Worm (Caenorhabditis elegans) whole organism, late embryonic: ENCODE measurements around the gene ZK813.6.
A peak's percentile ranks its signal among the peaks of the same experiment; 100 is the strongest.

Experiments
- C38D4.7 ChIP-seq: fragments of 200-800 bp; sonication (Bioruptor generic); optimal IDR thresholded peaks from 2 replicates; lab custom pipeline; 2018; ENCODE audit warnings: mild to moderate bottlenecking, missing genetic modification characterization, moderate library complexity, missing compliant biosample characterization
- F13H6.1 ChIP-seq: sonication (generic microtip); optimal IDR thresholded peaks from 2 replicates; lab custom pipeline; 2016; ENCODE audit warnings: missing genetic modification characterization, missing compliant biosample characterization
- K02D7.2 ChIP-seq: sonication (generic microtip); optimal IDR thresholded peaks from 2 replicates; lab custom pipeline; 2017; ENCODE audit warnings: mild to moderate bottlenecking, missing genetic modification characterization, missing compliant biosample characterization
- T23F11.4 ChIP-seq: fragments of 200-800 bp; sonication (Bioruptor generic); optimal IDR thresholded peaks from 2 replicates; lab custom pipeline; 2018; ENCODE audit warnings: mild to moderate bottlenecking, missing genetic modification characterization, missing compliant biosample characterization
- ahr-1 ChIP-seq: sonication (generic microtip); optimal IDR thresholded peaks from 2 replicates; lab custom pipeline; 2016; ENCODE audit warnings: missing genetic modification characterization, missing compliant biosample characterization
- ama-1 ChIP-seq: fragments of 150-350 bp; optimal IDR thresholded peaks from 2 replicates; lab custom pipeline; 2014
- ceh-14 ChIP-seq: sonication (generic microtip); optimal IDR thresholded peaks from 2 replicates; lab custom pipeline; 2016; ENCODE audit warnings: missing genotype, missing genetic modification characterization, missing compliant biosample characterization
- ceh-18 ChIP-seq: sonication (generic microtip); optimal IDR thresholded peaks from 2 replicates; lab custom pipeline; 2016; ENCODE audit warnings: missing genetic modification characterization, missing compliant biosample characterization
- ceh-22 ChIP-seq: sonication (generic microtip); optimal IDR thresholded peaks from 2 replicates; lab custom pipeline; 2017; ENCODE audit warnings: missing biosample characterization, missing genetic modification characterization
- ceh-30 ChIP-seq: fragments of 150-350 bp; optimal IDR thresholded peaks from 2 replicates; lab custom pipeline; 2014; ENCODE audit warnings: missing biosample characterization, missing genetic modification characterization
- ceh-31 ChIP-seq: sonication (generic microtip); optimal IDR thresholded peaks from 2 replicates; lab custom pipeline; 2016; ENCODE audit warnings: missing genetic modification characterization, missing compliant biosample characterization
- ceh-48 ChIP-seq: sonication (generic microtip); optimal IDR thresholded peaks from 2 replicates; lab custom pipeline; 2016; ENCODE audit warnings: missing genetic modification characterization, inconsistent platforms, missing compliant biosample characterization
- dmd-4 ChIP-seq: sonication (generic microtip); optimal IDR thresholded peaks from 2 replicates; lab custom pipeline; 2016; ENCODE audit warnings: borderline replicate concordance, missing genetic modification characterization, missing compliant biosample characterization
- dve-1 ChIP-seq: sonication (generic microtip); optimal IDR thresholded peaks from 2 replicates; lab custom pipeline; 2017; ENCODE audit warnings: antibody characterized with exemption, mild to moderate bottlenecking, missing genetic modification characterization, missing compliant biosample characterization
- gmeb-2 ChIP-seq: sonication (generic microtip); optimal IDR thresholded peaks from 2 replicates; lab custom pipeline; 2016; ENCODE audit warnings: missing genetic modification characterization, inconsistent platforms, missing compliant biosample characterization
- hlh-15 ChIP-seq: sonication (generic microtip); optimal IDR thresholded peaks from 2 replicates; lab custom pipeline; 2016; ENCODE audit warnings: missing genetic modification characterization, missing compliant biosample characterization
- hlh-30 ChIP-seq: sonication (generic microtip); optimal IDR thresholded peaks from 2 replicates; lab custom pipeline; 2017; ENCODE audit warnings: antibody characterized with exemption, missing genetic modification characterization, missing compliant biosample characterization; ENCODE audit not compliant: insufficient read depth
- lim-6 ChIP-seq: sonication (generic microtip); optimal IDR thresholded peaks from 2 replicates; lab custom pipeline; 2016; ENCODE audit warnings: missing genetic modification characterization, missing compliant biosample characterization
- lin-11 ChIP-seq: fragments of 200-800 bp; sonication (Bioruptor generic); optimal IDR thresholded peaks from 2 replicates; lab custom pipeline; 2018; ENCODE audit warnings: mild to moderate bottlenecking, missing genetic modification characterization, missing compliant biosample characterization
- madf-2 ChIP-seq: sonication (generic microtip); optimal IDR thresholded peaks from 2 replicates; lab custom pipeline; 2017; ENCODE audit warnings: missing genetic modification characterization, missing compliant biosample characterization
- mec-3 ChIP-seq: sonication (generic microtip); optimal IDR thresholded peaks from 2 replicates; lab custom pipeline; 2016; ENCODE audit warnings: borderline replicate concordance, missing genetic modification characterization, missing compliant biosample characterization
- nfya-1 ChIP-seq: sonication (generic microtip); optimal IDR thresholded peaks from 2 replicates; lab custom pipeline; 2017; ENCODE audit warnings: missing genetic modification characterization, mild to moderate bottlenecking, missing compliant biosample characterization, antibody characterized with exemption, moderate library complexity
- nhr-232 ChIP-seq: sonication (generic microtip); optimal IDR thresholded peaks from 2 replicates; lab custom pipeline; 2016; ENCODE audit warnings: missing genetic modification characterization, missing compliant biosample characterization
- pag-3 ChIP-seq: sonication (generic microtip); optimal IDR thresholded peaks from 2 replicates; lab custom pipeline; 2016; ENCODE audit warnings: missing compliant biosample characterization, missing genetic modification characterization, borderline replicate concordance
- pros-1 ChIP-seq: fragments of 150-350 bp; optimal IDR thresholded peaks from 2 replicates; lab custom pipeline; 2014; ENCODE audit warnings: missing biosample characterization, missing genetic modification reagents, missing genetic modification characterization
- ref-2 ChIP-seq: sonication (generic microtip); optimal IDR thresholded peaks from 2 replicates; lab custom pipeline; 2016; ENCODE audit warnings: missing genetic modification characterization, missing compliant biosample characterization
- rnt-1 ChIP-seq: sonication (generic microtip); optimal IDR thresholded peaks from 2 replicates; lab custom pipeline; 2016; ENCODE audit warnings: missing genetic modification characterization, missing compliant biosample characterization
- sdc-2 ChIP-seq: sonication (generic microtip); optimal IDR thresholded peaks from 2 replicates; lab custom pipeline; 2016; ENCODE audit warnings: missing genotype, missing genetic modification characterization, missing compliant biosample characterization
- sox-2 ChIP-seq: fragments of 200-800 bp; sonication (Bioruptor generic); IDR thresholded peaks from 2 replicates; pipeline ENCODE4 v1.3.6; 2022; ENCODE audit warnings: missing genetic modification reagents, missing genetic modification characterization, missing compliant biosample characterization
- syd-9 ChIP-seq: sonication (generic microtip); optimal IDR thresholded peaks from 2 replicates; lab custom pipeline; 2016; ENCODE audit warnings: mild to moderate bottlenecking, missing genetic modification characterization, moderate library complexity, missing compliant biosample characterization
- tbx-2 ChIP-seq: sonication (generic microtip); optimal IDR thresholded peaks from 2 replicates; lab custom pipeline; 2016; ENCODE audit warnings: missing genetic modification characterization, missing compliant biosample characterization
- ttx-3 ChIP-seq: sonication (generic microtip); optimal IDR thresholded peaks from 2 replicates; lab custom pipeline; 2016; ENCODE audit warnings: missing genetic modification reagents, missing genetic modification characterization, missing compliant biosample characterization
- unc-42 ChIP-seq: sonication (generic microtip); optimal IDR thresholded peaks from 2 replicates; lab custom pipeline; 2016; ENCODE audit warnings: missing genotype, missing genetic modification characterization, missing compliant biosample characterization
- unc-55 ChIP-seq: sonication (generic microtip); optimal IDR thresholded peaks from 2 replicates; lab custom pipeline; 2017; ENCODE audit warnings: missing biosample characterization, missing genetic modification reagents, missing genetic modification characterization
- zip-5 ChIP-seq: sonication (generic microtip); optimal IDR thresholded peaks from 2 replicates; lab custom pipeline; 2016; ENCODE audit warnings: missing genetic modification characterization, missing compliant biosample characterization
- ztf-16 ChIP-seq: sonication (generic microtip); optimal IDR thresholded peaks from 2 replicates; lab custom pipeline; 2017; ENCODE audit warnings: missing genetic modification characterization, missing compliant biosample characterization

Gene ZK813.6

ce11 chrX:3462086-3462485, 37.5 kb downstream of the ZK813.6 start:
- no peak for TF ChIP-seq sox-2 (GFP tag; lab: Robert Waterston, UW)
- TF ChIP-seq zip-5 (tag; lab: Kevin White, UChicago), result no peak
- no peak for TF ChIP-seq F13H6.1 (tag; lab: Kevin White, UChicago)

ce11 chrX:3463875-3464274, 39.3 kb downstream of the ZK813.6 start:
- TF ChIP-seq ceh-14 (tag; lab: Kevin White, UChicago) (no peak), ttx-3 (tag; lab: Kevin White, UChicago) (no peak), pros-1 (no peak), nfya-1 (tag; lab: Kevin White, UChicago) (no peak), ztf-16 (tag; lab: Kevin White, UChicago) (no peak), madf-2 (tag; lab: Kevin White, UChicago) (no peak), gmeb-2 (no peak), mec-3 (tag; lab: Kevin White, UChicago) (no peak), hlh-30 (tag; lab: Kevin White, UChicago) (no peak), ceh-30 (tag; lab: Kevin White, UChicago) (no peak), ref-2 (no peak), ceh-18 (no peak), unc-55 (no peak), pag-3 (no peak), ahr-1 (tag; lab: Kevin White, UChicago) (no peak), F13H6.1 (tag; lab: Kevin White, UChicago) (no peak), ceh-48 (tag; lab: Kevin White, UChicago) (no peak), rnt-1 (no peak)

- TF ChIP-seq nfya-1 (tag; lab: Kevin White, UChicago) (no peak), unc-42 (tag; lab: Kevin White, UChicago) (peak; percentile 61), unc-55 (peak; percentile 56), ceh-31 (tag; lab: Kevin White, UChicago) (peak; percentile 31), tbx-2 (tag; lab: Kevin White, UChicago) (peak; percentile 29), T23F11.4 (GFP tag; lab: Kevin White, UChicago) (no peak), ref-2 (peak; percentile 3)
These were observed 39.9 kb downstream of the ZK813.6 start for ce11 chrX:3464309-3465038.

- TF ChIP-seq C38D4.7 (GFP tag; lab: Kevin White, UChicago) (no peak), syd-9 (no peak), sdc-2 (tag; lab: Kevin White, UChicago) (no peak), gmeb-2 (no peak), lin-11 (no peak), ref-2 (no peak), rnt-1 (no peak), nfya-1 (tag; lab: Kevin White, UChicago) (no peak), hlh-15 (no peak), lim-6 (tag; lab: Kevin White, UChicago) (no peak), ceh-30 (tag; lab: Kevin White, UChicago) (no peak), nhr-232 (tag; lab: Kevin White, UChicago) (no peak), hlh-30 (tag; lab: Kevin White, UChicago) (no peak), K02D7.2 (tag; lab: Kevin White, UChicago) (no peak), ceh-22 (tag; lab: Kevin White, UChicago) (no peak), ztf-16 (tag; lab: Kevin White, UChicago) (no peak), dve-1 (tag; lab: Kevin White, UChicago) (no peak), dmd-4 (no peak), ama-1 (no peak)
These were observed 41.2 kb downstream of the ZK813.6 start, which contains the start of the genes ZK377.15 and sax-3 for ce11 chrX:3465785-3466184. Gene ZK377.15, minus strand, starts transcription at chrX:3465885. Gene sax-3, minus strand, starts transcription at chrX:3465927.
